Worm (Caenorhabditis elegans) whole organism, L2 larva: ENCODE results near the gene F28C1.1.
A peak's percentile ranks its signal among the peaks of the same experiment; 100 is the strongest.

Experiments
- C34F6.9 ChIP-seq: fragments of 150-350 bp; optimal IDR thresholded peaks from 2 replicates; lab custom pipeline; 2014; ENCODE audit warnings: missing biosample characterization, missing genetic modification characterization
- F13H6.1 ChIP-seq: sonication (generic microtip); optimal IDR thresholded peaks from 2 replicates; lab custom pipeline; 2016; ENCODE audit warnings: missing genetic modification characterization, missing compliant biosample characterization
- R02D3.7 ChIP-seq: fragments of 150-350 bp; optimal IDR thresholded peaks from 2 replicates; lab custom pipeline; 2014; ENCODE audit warnings: missing biosample characterization, missing genetic modification characterization
- Y55F3AM.14 ChIP-seq: fragments of 200-800 bp; sonication (Bioruptor generic); optimal IDR thresholded peaks from 2 replicates; lab custom pipeline; 2018; ENCODE audit warnings: mild to moderate bottlenecking, missing genetic modification characterization, missing compliant biosample characterization
- ZK546.5 ChIP-seq: sonication (generic microtip); optimal IDR thresholded peaks from 2 replicates; lab custom pipeline; 2017; ENCODE audit warnings: missing biosample characterization, missing genetic modification characterization
- alr-1 ChIP-seq: fragments of 150-350 bp; optimal IDR thresholded peaks from 2 replicates; lab custom pipeline; 2014; ENCODE audit warnings: missing biosample characterization, missing genetic modification characterization
- aly-2 ChIP-seq: fragments of 150-350 bp; optimal IDR thresholded peaks from 2 replicates; lab custom pipeline; 2014; ENCODE audit warnings: missing biosample characterization, missing genetic modification characterization
- ama-1 ChIP-seq: fragments of 150-350 bp; optimal IDR thresholded peaks from 2 replicates; lab custom pipeline; 2018; ENCODE audit warnings: inconsistent platforms
- blmp-1 ChIP-seq: sonication (generic microtip); optimal IDR thresholded peaks from 2 replicates; lab custom pipeline; 2017; ENCODE audit warnings: missing genetic modification characterization, mild to moderate bottlenecking, missing compliant biosample characterization, antibody characterized with exemption, moderate library complexity; ENCODE audit not compliant: insufficient read depth
- ceh-16 ChIP-seq: fragments of 150-350 bp; optimal IDR thresholded peaks from 2 replicates; lab custom pipeline; 2014; ENCODE audit warnings: missing biosample characterization, missing genetic modification characterization
- ceh-82 ChIP-seq: fragments of 150-350 bp; optimal IDR thresholded peaks from 2 replicates; lab custom pipeline; 2014; ENCODE audit warnings: missing biosample characterization, missing genetic modification characterization
- crh-2 ChIP-seq: sonication (generic microtip); optimal IDR thresholded peaks from 2 replicates; lab custom pipeline; 2017; ENCODE audit warnings: missing biosample characterization, missing genetic modification characterization
- dmd-4 ChIP-seq: sonication (generic microtip); optimal IDR thresholded peaks from 2 replicates; lab custom pipeline; 2017; ENCODE audit warnings: missing biosample characterization, missing genetic modification characterization
- egl-27 ChIP-seq: sonication (generic microtip); optimal IDR thresholded peaks from 3 replicates; lab custom pipeline; 2017; ENCODE audit warnings: missing biosample characterization, missing genetic modification reagents, missing genetic modification characterization
- elt-1 ChIP-seq: fragments of 150-350 bp; optimal IDR thresholded peaks from 2 replicates; lab custom pipeline; 2014; ENCODE audit warnings: missing biosample characterization, missing genetic modification characterization
- elt-3 ChIP-seq: sonication (generic microtip); optimal IDR thresholded peaks from 2 replicates; lab custom pipeline; 2017; ENCODE audit warnings: missing biosample characterization, missing genetic modification characterization
- fos-1 ChIP-seq: fragments of 150-350 bp; optimal IDR thresholded peaks from 2 replicates; lab custom pipeline; 2014; ENCODE audit warnings: missing biosample characterization, missing genetic modification characterization
- gmeb-1 ChIP-seq: fragments of 150-350 bp; optimal IDR thresholded peaks from 2 replicates; lab custom pipeline; 2014; ENCODE audit warnings: missing biosample characterization, missing genetic modification characterization
- lin-11 ChIP-seq: fragments of 150-350 bp; sonication (generic microtip); optimal IDR thresholded peaks from 2 replicates; lab custom pipeline; 2014; ENCODE audit warnings: missing biosample characterization, missing genetic modification characterization, inconsistent platforms, mixed read lengths
- lin-13 ChIP-seq: fragments of 150-350 bp; optimal IDR thresholded peaks from 2 replicates; lab custom pipeline; 2014; ENCODE audit warnings: missing biosample characterization, missing genetic modification reagents, missing genetic modification characterization
- lin-39 ChIP-seq: fragments of 150-350 bp; optimal IDR thresholded peaks from 2 replicates; lab custom pipeline; 2014; ENCODE audit warnings: missing biosample characterization, missing genetic modification reagents, missing genetic modification characterization
- lsy-2 ChIP-seq, 2 experiments: fragments of 150-350 bp in 1 of 2; sonication (generic microtip) in 1 of 2; optimal IDR thresholded peaks; 2 replicates each; lab custom pipeline; 2014 to 2017; ENCODE audit warnings: missing biosample characterization in 2 of 2, missing genetic modification characterization in 2 of 2
- mab-5 ChIP-seq: fragments of 150-350 bp; optimal IDR thresholded peaks from 2 replicates; lab custom pipeline; 2014; ENCODE audit warnings: missing biosample characterization, missing genetic modification characterization
- mbf-1 ChIP-seq: sonication (generic microtip); optimal IDR thresholded peaks from 2 replicates; lab custom pipeline; 2017; ENCODE audit warnings: missing biosample characterization, missing genetic modification characterization
- mdl-1 ChIP-seq, 2 experiments: fragments of 150-350 bp in 1 of 2; sonication (generic microtip) in 1 of 2; optimal IDR thresholded peaks; 2 replicates each; lab custom pipeline; 2017; ENCODE audit warnings: missing biosample characterization in 2 of 2, missing genetic modification characterization in 2 of 2
- nhr-10 ChIP-seq: sonication (generic microtip); optimal IDR thresholded peaks from 2 replicates; lab custom pipeline; 2017; ENCODE audit warnings: missing biosample characterization, missing genetic modification characterization
- nhr-11 ChIP-seq: fragments of 150-350 bp; optimal IDR thresholded peaks from 2 replicates; lab custom pipeline; 2014; ENCODE audit warnings: missing biosample characterization, missing genetic modification characterization
- nhr-12 ChIP-seq: fragments of 150-350 bp; optimal IDR thresholded peaks from 2 replicates; lab custom pipeline; 2014; ENCODE audit warnings: missing biosample characterization, missing genetic modification characterization
- nhr-129 ChIP-seq: fragments of 150-350 bp; optimal IDR thresholded peaks from 2 replicates; lab custom pipeline; 2014; ENCODE audit warnings: missing biosample characterization, missing genetic modification characterization
- nhr-21 ChIP-seq: fragments of 150-350 bp; optimal IDR thresholded peaks from 2 replicates; lab custom pipeline; 2014; ENCODE audit warnings: missing biosample characterization, missing genetic modification characterization
- nhr-23 ChIP-seq: fragments of 150-350 bp; optimal IDR thresholded peaks from 2 replicates; lab custom pipeline; 2014; ENCODE audit warnings: missing biosample characterization, missing genetic modification reagents, missing genetic modification characterization
- nhr-237 ChIP-seq: fragments of 150-350 bp; optimal IDR thresholded peaks from 2 replicates; lab custom pipeline; 2014; ENCODE audit warnings: missing biosample characterization, missing genetic modification characterization
- nhr-25 ChIP-seq: fragments of 150-350 bp; sonication (generic microtip); optimal IDR thresholded peaks from 3 replicates; lab custom pipeline; 2014; ENCODE audit warnings: missing biosample characterization, missing genetic modification characterization
- nhr-6 ChIP-seq: fragments of 150-350 bp; optimal IDR thresholded peaks from 2 replicates; lab custom pipeline; 2014; ENCODE audit warnings: missing biosample characterization, missing genetic modification characterization
- nhr-77 ChIP-seq: fragments of 150-350 bp; optimal IDR thresholded peaks from 2 replicates; lab custom pipeline; 2014; ENCODE audit warnings: missing biosample characterization, missing genetic modification characterization
- peb-1 ChIP-seq: fragments of 150-350 bp; optimal IDR thresholded peaks from 2 replicates; lab custom pipeline; 2014; ENCODE audit warnings: missing biosample characterization, missing genetic modification characterization
- sem-4 ChIP-seq: fragments of 150-350 bp; optimal IDR thresholded peaks from 2 replicates; lab custom pipeline; 2014; ENCODE audit warnings: missing biosample characterization, missing genetic modification reagents, missing genetic modification characterization
- skn-1 ChIP-seq: sonication (generic microtip); optimal IDR thresholded peaks from 2 replicates; lab custom pipeline; 2017; ENCODE audit warnings: missing biosample characterization, missing genetic modification characterization
- sma-3 ChIP-seq: sonication (generic microtip); optimal IDR thresholded peaks from 2 replicates; lab custom pipeline; 2016; ENCODE audit warnings: missing genetic modification reagents, missing genetic modification characterization, missing compliant biosample characterization
- sma-9 ChIP-seq, 2 experiments: fragments of 150-350 bp in 1 of 2; sonication (generic microtip) in 1 of 2; optimal IDR thresholded peaks; 2 replicates each; lab custom pipeline; 2014 to 2016; ENCODE audit warnings: missing genetic modification characterization in 2 of 2, mild to moderate bottlenecking in 1 of 2, missing biosample characterization in 1 of 2, missing compliant biosample characterization in 1 of 2, missing genetic modification reagents in 1 of 2, moderate library complexity in 1 of 2
- snpc-4 ChIP-seq: fragments of 150-350 bp; optimal IDR thresholded peaks from 2 replicates; lab custom pipeline; 2014; ENCODE audit warnings: missing biosample characterization, missing genetic modification characterization
- unc-39 ChIP-seq: fragments of 150-350 bp; optimal IDR thresholded peaks from 2 replicates; lab custom pipeline; 2014; ENCODE audit warnings: missing biosample characterization, missing genetic modification characterization
- unc-55 ChIP-seq: fragments of 150-350 bp; sonication (generic microtip); optimal IDR thresholded peaks from 3 replicates; lab custom pipeline; 2014; ENCODE audit warnings: missing biosample characterization, missing genetic modification reagents, missing genetic modification characterization
- unc-62 ChIP-seq: fragments of 150-350 bp; optimal IDR thresholded peaks from 2 replicates; lab custom pipeline; 2014; ENCODE audit warnings: missing biosample characterization, missing genetic modification reagents, missing genetic modification characterization
- zag-1 ChIP-seq: fragments of 150-350 bp; optimal IDR thresholded peaks from 2 replicates; lab custom pipeline; 2014; ENCODE audit warnings: missing biosample characterization, missing genetic modification characterization
- ztf-1 ChIP-seq: fragments of 200-800 bp; sonication (Bioruptor generic); conservative IDR thresholded peaks from 2 replicates; pipeline ENCODE4 v1.3.6; 2022; ENCODE audit warnings: missing genetic modification characterization, missing compliant biosample characterization
- ztf-11 ChIP-seq: sonication (generic microtip); optimal IDR thresholded peaks from 2 replicates; lab custom pipeline; 2017; ENCODE audit warnings: missing biosample characterization, missing genetic modification characterization
- ztf-4 ChIP-seq: fragments of 150-350 bp; optimal IDR thresholded peaks from 2 replicates; lab custom pipeline; 2014; ENCODE audit warnings: missing biosample characterization, missing genetic modification characterization

Gene F28C1.1

DNA sequence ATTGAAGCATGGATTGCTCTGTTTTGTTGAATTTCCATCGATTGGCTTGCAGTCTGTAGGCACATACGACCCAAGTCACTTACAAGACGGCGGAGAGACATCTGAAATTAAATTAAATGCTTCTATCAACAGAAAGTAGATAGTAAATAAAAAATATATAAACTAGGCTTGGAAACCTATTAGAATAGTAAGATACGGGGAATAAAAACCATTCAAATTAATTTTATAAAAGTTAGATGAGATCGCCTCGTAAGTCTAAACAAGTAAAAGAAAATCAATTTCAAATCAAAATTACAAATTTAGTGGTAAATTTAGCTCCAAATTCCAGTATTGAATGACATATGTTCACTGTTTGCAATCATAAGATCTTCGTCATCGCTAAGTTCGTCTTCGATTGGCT lies 43.9 kb downstream of the F28C1.1 start, which contains the start of gene mrps-11:
Gene mrps-11 (minus strand): TSS at position 101 of the 400 bp plus-strand sequence.
- TF ChIP-seq sem-4 (tag; lab: Kevin White, UChicago) (no peak), sma-3 (GFP tag; lab: Kevin White, UChicago) (no peak), ztf-11 (no peak), C34F6.9 (tag; lab: Kevin White, UChicago) (no peak), nhr-11 (no peak), aly-2 (tag; lab: Kevin White, UChicago) (no peak), nhr-23 (no peak), crh-2 (tag; lab: Kevin White, UChicago) (no peak), peb-1 (tag; lab: Kevin White, UChicago) (no peak), egl-27 (tag; lab: Kevin White, UChicago) (no peak), ceh-16 (tag; lab: Kevin White, UChicago) (no peak), R02D3.7 (tag; lab: Kevin White, UChicago) (no peak), nhr-129 (tag; lab: Kevin White, UChicago) (no peak), nhr-10 (tag; lab: Kevin White, UChicago) (no peak), unc-55 (no peak), mbf-1 (tag; lab: Kevin White, UChicago) (no peak), mdl-1 (tag; optimal IDR thresholded peaks at IDR 0.05; lab: Kevin White, UChicago) (no peak)

DNA sequence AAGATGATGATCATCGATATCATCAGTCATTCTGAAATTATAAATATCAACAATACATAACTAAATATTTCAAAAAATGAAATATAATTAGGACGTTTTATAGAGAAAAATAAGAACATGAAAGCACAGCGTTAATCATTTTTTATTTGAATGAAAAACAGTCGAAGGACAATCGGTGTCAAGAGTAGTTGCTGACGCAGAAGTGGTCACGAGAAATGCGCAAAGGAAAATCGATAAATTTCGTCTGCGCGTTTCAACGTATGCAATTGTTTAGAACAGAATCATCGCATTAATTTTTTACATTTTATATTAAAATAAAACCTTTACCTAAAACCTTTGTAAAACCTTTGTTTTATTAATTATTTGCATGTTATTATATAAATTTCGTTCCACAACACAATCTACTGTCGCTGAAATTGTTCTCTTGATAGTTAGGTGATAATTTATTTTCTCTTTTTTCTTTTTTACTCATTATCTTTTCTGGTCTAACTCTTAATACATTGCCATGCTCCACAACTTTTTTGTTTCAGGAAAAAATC lies 47.2 kb downstream of the F28C1.1 start, which contains the start of the genes W04D2.4 and rbm-25:
Gene W04D2.4 (minus strand): TSS at position 31 of the 539 bp plus-strand sequence.
Gene rbm-25 (plus strand): TSS at position 489 of the 539 bp plus-strand sequence.
- TF ChIP-seq C34F6.9 (tag; lab: Kevin White, UChicago) (peak; percentile 96), nhr-129 (tag; lab: Kevin White, UChicago) (peak; percentile 58), F13H6.1 (peak; percentile 71), crh-2 (tag; lab: Kevin White, UChicago) (peak; percentile 87), snpc-4 (peak; percentile 88), fos-1 (tag; lab: Kevin White, UChicago) (peak; percentile 37), sma-9 (GFP tag; optimal IDR thresholded peaks at IDR 0.05; lab: Kevin White, UChicago) (peak; percentile 87), sma-9 (tag; optimal IDR thresholded peaks at IDR 0.05; lab: Kevin White, UChicago) (no peak), alr-1 (tag; lab: Kevin White, UChicago) (no peak), nhr-21 (tag; lab: Kevin White, UChicago) (peak; percentile 76), zag-1 (tag; lab: Kevin White, UChicago) (no peak), ceh-82 (tag; lab: Kevin White, UChicago) (no peak), ztf-1 (no peak), unc-62 (GFP tag; lab: Kevin White, UChicago) (no peak), elt-3 (no peak), egl-27 (tag; lab: Kevin White, UChicago) (peak; percentile 66), aly-2 (tag; lab: Kevin White, UChicago) (peak; percentile 14), lin-13 (GFP tag; lab: Kevin White, UChicago) (peak; percentile 57), nhr-10 (tag; lab: Kevin White, UChicago) (no peak), nhr-11 (no peak), nhr-25 (tag; lab: Kevin White, UChicago) (peak; percentile 60), nhr-237 (tag; lab: Kevin White, UChicago) (no peak), sem-4 (tag; lab: Kevin White, UChicago) (peak; percentile 67), nhr-6 (no peak), elt-1 (tag; lab: Kevin White, UChicago) (no peak), R02D3.7 (tag; lab: Kevin White, UChicago) (peak; percentile 28), nhr-77 (tag; lab: Kevin White, UChicago) (no peak), nhr-12 (tag; lab: Kevin White, UChicago) (no peak), unc-39 (tag; lab: Kevin White, UChicago) (no peak), skn-1 (tag; lab: Kevin White, UChicago) (no peak), mbf-1 (tag; lab: Kevin White, UChicago) (no peak), ztf-11 (no peak), lsy-2 (tag; optimal IDR thresholded peaks at IDR 0.05; lab: Kevin White, UChicago) (peak; percentile 87 to 92), dmd-4 (tag; lab: Kevin White, UChicago) (peak; percentile 36), mab-5 (tag; lab: Kevin White, UChicago) (peak; percentile 87), lin-39 (tag; lab: Kevin White, UChicago) (no peak), ama-1 (peak; percentile 29), unc-55 (peak; percentile 90), lin-11 (no peak), gmeb-1 (peak; percentile 87), sma-3 (GFP tag; lab: Kevin White, UChicago) (peak; percentile 60), ztf-4 (peak; percentile 35), peb-1 (tag; lab: Kevin White, UChicago) (no peak), ZK546.5 (tag; lab: Kevin White, UChicago) (no peak), ceh-16 (tag; lab: Kevin White, UChicago) (no peak), nhr-23 (no peak), Y55F3AM.14 (GFP tag; lab: Kevin White, UChicago) (no peak), mdl-1 (tag; optimal IDR thresholded peaks at IDR 0.05; lab: Kevin White, UChicago) (no peak), blmp-1 (tag; lab: Kevin White, UChicago) (no peak)
